Worm (Caenorhabditis elegans): ENCODE results near the gene F02C12.2.

F02C12.2 gene

DNA sequence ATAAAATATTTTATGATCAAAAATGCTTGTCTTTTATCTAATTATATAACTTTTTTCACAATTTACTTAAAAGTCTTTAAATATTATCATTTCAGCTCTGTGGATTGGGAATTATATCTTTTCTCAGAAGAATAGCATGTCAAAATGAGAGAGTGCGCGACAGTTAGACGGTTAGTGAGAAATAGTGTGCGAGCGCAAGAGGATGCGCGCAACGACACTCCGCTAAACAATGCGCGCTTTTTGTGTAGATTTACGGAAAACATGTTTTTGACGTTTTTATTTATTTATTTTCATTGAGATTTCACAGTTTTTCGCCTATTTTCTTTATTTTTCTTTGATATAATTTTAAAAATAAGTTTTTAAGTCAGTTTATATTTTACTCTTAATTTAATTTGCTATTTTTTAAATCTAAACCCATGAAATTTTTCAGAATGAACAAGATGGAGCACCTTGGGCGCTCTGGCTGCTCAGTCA lies 2.5 kb downstream of the F02C12.2 start, which contains the start of gene F02C12.3 (continued):
- TF ChIP-seq Y56A3A.18 (GFP tag; IDR thresholded peaks at IDR 0.05) (no peak), K11D2.4 (GFP tag; IDR thresholded peaks at IDR 0.05) (no peak), nfya-1 (tag; optimal IDR thresholded peaks at IDR 0.05; ENCODE audit: borderline replicate concordance, insufficient read depth) (no peak), pha-4 (tag; optimal IDR thresholded peaks at IDR 0.05) (no peak), attf-5 (GFP tag; optimal IDR thresholded peaks at IDR 0.05) (no peak), ekl-4 (GFP tag; IDR thresholded peaks at IDR 0.05) (no peak), ceh-100 (GFP tag; IDR thresholded peaks at IDR 0.05) (no peak), repo-1 (tag; optimal IDR thresholded peaks at IDR 0.05) (no peak), dpl-1 (GFP tag; optimal IDR thresholded peaks at IDR 0.05) (no peak), bed-1 (GFP tag; IDR thresholded peaks at IDR 0.05) (no peak), hmg-1.2 (GFP tag; IDR thresholded peaks at IDR 0.05) (peak; percentile 98), nhr-120 (GFP tag; IDR thresholded peaks at IDR 0.05) (no peak), ZK185.1 (tag; optimal IDR thresholded peaks at IDR 0.05; ENCODE audit: poor library complexity, severe bottlenecking) (peak; percentile 30), lin-54 (GFP tag; optimal IDR thresholded peaks at IDR 0.05) (no peak), C17E4.6 (GFP tag; IDR thresholded peaks at IDR 0.05) (no peak), ztf-25 (GFP tag; IDR thresholded peaks at IDR 0.05) (no peak), somi-1 (GFP tag; optimal IDR thresholded peaks at IDR 0.05) (no peak), D2030.7 (GFP tag; IDR thresholded peaks at IDR 0.05) (no peak), mcd-1 (GFP tag; IDR thresholded peaks at IDR 0.05) (peak; percentile 50; the same call in 1 of the 2 replicates), Y67H2A.10 (GFP tag; conservative IDR thresholded peaks at IDR 0.05) (no peak), F22D6.2 (tag; optimal IDR thresholded peaks at IDR 0.05) (no peak), ztf-18 (tag; optimal IDR thresholded peaks at IDR 0.05) (no peak), lin-40 (tag; optimal IDR thresholded peaks at IDR 0.05) (peak; percentile 80), tlf-1 (GFP tag; optimal IDR thresholded peaks at IDR 0.05) (no peak), F39B2.1 (GFP tag; IDR thresholded peaks at IDR 0.05) (no peak), chd-7 (tag; optimal IDR thresholded peaks at IDR 0.05) (no peak), atf-7 (tag; optimal IDR thresholded peaks at IDR 0.05) (no peak), cebp-1 (GFP tag; IDR thresholded peaks at IDR 0.05) (no peak), cebp-1 (tag; optimal IDR thresholded peaks at IDR 0.05) (no peak), egrh-3 (GFP tag; IDR thresholded peaks at IDR 0.05) (no peak), ama-1 (optimal IDR thresholded peaks at IDR 0.05) (no peak), ama-1 (GFP tag; optimal IDR thresholded peaks at IDR 0.05) (no peak), F52B5.7 (tag; optimal IDR thresholded peaks at IDR 0.05) (no peak), lag-1 (GFP tag; IDR thresholded peaks at IDR 0.05) (no peak), nfya-2 (GFP tag; IDR thresholded peaks at IDR 0.05) (no peak), hlh-26 (GFP tag; conservative IDR thresholded peaks at IDR 0.05) (no peak), cebp-2 (GFP tag; IDR thresholded peaks at IDR 0.05) (no peak), ceh-40 (GFP tag; IDR thresholded peaks at IDR 0.05) (no peak)

DNA sequence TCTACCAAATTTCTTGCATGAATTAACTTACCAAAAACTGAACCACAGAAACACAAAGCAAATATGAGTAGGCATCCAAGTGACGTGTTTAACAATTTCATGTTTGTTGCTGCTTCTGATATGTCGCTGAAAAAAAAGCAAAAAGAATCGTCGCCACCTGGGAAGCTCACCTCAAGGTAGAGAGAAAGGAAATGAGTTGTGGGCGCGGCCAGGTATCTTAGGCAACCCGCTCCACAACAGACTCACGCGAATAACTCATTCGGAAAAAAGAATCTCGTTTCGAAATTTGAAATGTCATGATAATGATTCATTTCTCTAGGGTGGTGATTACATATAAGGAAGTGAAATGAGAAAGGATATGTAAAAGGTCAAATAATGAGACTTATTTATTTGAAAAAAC lies 4.2 kb downstream of the F02C12.2 start, which contains the start of gene irld-2:
TSS of gene irld-2 (minus strand) at position 101 of the 400 bp plus-strand sequence.
- TF ChIP-seq efl-1 (GFP tag; optimal IDR thresholded peaks at IDR 0.05), result no peak
- no peak for TF ChIP-seq nhr-90 (tag; optimal IDR thresholded peaks at IDR 0.05)
- TF ChIP-seq somi-1 (GFP tag; optimal IDR thresholded peaks at IDR 0.05), result no peak
- no peak for TF ChIP-seq hmg-1.2 (GFP tag; IDR thresholded peaks at IDR 0.05)
- TF ChIP-seq nfyb-1 (GFP tag; IDR thresholded peaks at IDR 0.05), result no peak
- TF ChIP-seq C17E4.6 (GFP tag; IDR thresholded peaks at IDR 0.05), result no peak
